Worm (Caenorhabditis elegans) whole organism, young adult: ENCODE results near the gene F18E9.7.

Source experiments
- B0019.2 ChIP-seq: fragments of 200-800 bp; sonication (Bioruptor generic); conservative IDR thresholded peaks from 2 replicates; pipeline ENCODE4 v1.3.6; 2022; ENCODE audit warnings: missing genetic modification reagents, missing genetic modification characterization, missing compliant biosample characterization
- B0261.1 ChIP-seq: sonication (generic microtip); optimal IDR thresholded peaks from 2 replicates; lab custom pipeline; 2016; ENCODE audit warnings: mild to moderate bottlenecking, missing genetic modification characterization, moderate library complexity, missing compliant biosample characterization
- B0336.3 ChIP-seq: fragments of 200-800 bp; sonication (Bioruptor generic); IDR thresholded peaks from 2 replicates; pipeline ENCODE4 v1.3.6; 2022; ENCODE audit warnings: missing genetic modification characterization, missing compliant biosample characterization
- D2030.7 ChIP-seq: fragments of 200-800 bp; sonication (Bioruptor generic); IDR thresholded peaks from 2 replicates; pipeline ENCODE4 v1.3.6; 2022; ENCODE audit warnings: missing genetic modification reagents, missing genetic modification characterization, missing compliant biosample characterization
- F37B4.10 ChIP-seq: fragments of 200-800 bp; sonication (Bioruptor generic); IDR thresholded peaks from 2 replicates; pipeline ENCODE4 v1.3.6; 2022; ENCODE audit warnings: missing genetic modification characterization, missing compliant biosample characterization
- F55B11.4 ChIP-seq: sonication (generic microtip); optimal IDR thresholded peaks from 2 replicates; lab custom pipeline; 2016; ENCODE audit warnings: missing compliant biosample characterization, missing genetic modification characterization, borderline replicate concordance; ENCODE audit not compliant: insufficient read depth
- T07F8.4 ChIP-seq: sonication (generic microtip); optimal IDR thresholded peaks from 2 replicates; lab custom pipeline; 2016; ENCODE audit warnings: mild to moderate bottlenecking, missing genetic modification characterization, moderate library complexity, missing compliant biosample characterization
- T26A5.8 ChIP-seq: sonication (generic microtip); optimal IDR thresholded peaks from 2 replicates; lab custom pipeline; 2016; ENCODE audit warnings: missing genetic modification characterization, missing compliant biosample characterization
- Y53F4B.3 ChIP-seq: fragments of 200-800 bp; sonication (Bioruptor generic); IDR thresholded peaks from 2 replicates; pipeline ENCODE4 v1.3.6; 2022; ENCODE audit warnings: missing genetic modification reagents, missing genetic modification characterization, missing compliant biosample characterization
- Y53G8AR.9 ChIP-seq: fragments of 200-800 bp; sonication (Bioruptor generic); conservative IDR thresholded peaks from 2 replicates; pipeline ENCODE4 v1.3.6; 2022; ENCODE audit warnings: missing genetic modification reagents, missing genetic modification characterization, missing compliant biosample characterization
- Y56A3A.18 ChIP-seq: fragments of 200-800 bp; sonication (Bioruptor generic); IDR thresholded peaks from 2 replicates; pipeline ENCODE4 v1.3.6; 2022; ENCODE audit warnings: missing genetic modification reagents, missing genetic modification characterization, missing compliant biosample characterization
- Y79H2A.3 ChIP-seq: fragments of 200-800 bp; sonication (Bioruptor generic); conservative IDR thresholded peaks from 2 replicates; pipeline ENCODE4 v1.3.6; 2022; ENCODE audit warnings: missing genetic modification reagents, missing genetic modification characterization, missing compliant biosample characterization
- ZK185.1 ChIP-seq: sonication (generic microtip); optimal IDR thresholded peaks from 2 replicates; lab custom pipeline; 2016; ENCODE audit warnings: mild to moderate bottlenecking, missing genetic modification characterization, missing compliant biosample characterization; ENCODE audit not compliant: poor library complexity, severe bottlenecking
- aptf-2 ChIP-seq: fragments of 200-800 bp; sonication (Bioruptor generic); conservative IDR thresholded peaks from 2 replicates; pipeline ENCODE4 v1.3.6; 2022; ENCODE audit warnings: missing genetic modification reagents, missing genetic modification characterization, missing compliant biosample characterization
- aptf-3 ChIP-seq: fragments of 200-800 bp; sonication (Bioruptor generic); IDR thresholded peaks from 2 replicates; pipeline ENCODE4 v1.3.6; 2022; ENCODE audit warnings: missing genetic modification characterization, missing compliant biosample characterization
- attf-3 ChIP-seq: fragments of 200-800 bp; sonication (Bioruptor generic); conservative IDR thresholded peaks from 2 replicates; pipeline ENCODE4 v1.3.6; 2022; ENCODE audit warnings: missing genetic modification reagents, missing genetic modification characterization, missing compliant biosample characterization
- chd-7 ChIP-seq: sonication (generic microtip); optimal IDR thresholded peaks from 2 replicates; lab custom pipeline; 2016; ENCODE audit warnings: mild to moderate bottlenecking, missing genetic modification characterization, moderate library complexity, missing compliant biosample characterization
- dox-1 ChIP-seq: fragments of 200-800 bp; sonication (Bioruptor generic); IDR thresholded peaks from 2 replicates; pipeline ENCODE4 v1.3.6; 2022; ENCODE audit warnings: missing genetic modification reagents, missing genetic modification characterization, missing compliant biosample characterization
- efl-1 ChIP-seq: fragments of 150-350 bp; optimal IDR thresholded peaks from 2 replicates; lab custom pipeline; 2014; ENCODE audit warnings: missing biosample characterization, missing genetic modification reagents, missing genetic modification characterization
- egrh-3 ChIP-seq: fragments of 200-800 bp; sonication (Bioruptor generic); IDR thresholded peaks from 2 replicates; pipeline ENCODE4 v1.3.6; 2022; ENCODE audit warnings: missing genetic modification reagents, missing genetic modification characterization, missing compliant biosample characterization
- gei-17 ChIP-seq: fragments of 200-800 bp; sonication (Bioruptor generic); optimal IDR thresholded peaks from 2 replicates; lab custom pipeline; 2018; ENCODE audit warnings: mild to moderate bottlenecking, missing genetic modification characterization, missing compliant biosample characterization
- him-1 ChIP-seq: sonication (generic microtip); optimal IDR thresholded peaks from 2 replicates; lab custom pipeline; 2016; ENCODE audit warnings: missing genotype, missing genetic modification reagents, missing genetic modification characterization, missing compliant biosample characterization
- hlh-12 ChIP-seq: sonication (generic microtip); optimal IDR thresholded peaks from 2 replicates; lab custom pipeline; 2016; ENCODE audit warnings: missing genetic modification characterization, missing compliant biosample characterization
- hmg-1.2 ChIP-seq: fragments of 200-800 bp; sonication (Bioruptor generic); IDR thresholded peaks from 2 replicates; pipeline ENCODE4 v1.3.6; 2022; ENCODE audit warnings: missing genetic modification reagents, missing genetic modification characterization, missing compliant biosample characterization
- hmg-20 ChIP-seq: fragments of 200-800 bp; sonication (Bioruptor generic); IDR thresholded peaks from 2 replicates; pipeline ENCODE4 v1.3.6; 2022; ENCODE audit warnings: missing genetic modification reagents, missing genetic modification characterization, missing compliant biosample characterization
- hsf-1 ChIP-seq: fragments of 200-800 bp; sonication (Bioruptor generic); IDR thresholded peaks from 2 replicates; pipeline ENCODE4 v1.3.6; 2022; ENCODE audit warnings: missing genetic modification reagents, missing genetic modification characterization, missing compliant biosample characterization
- let-607 ChIP-seq, 2 experiments: fragments of 200-800 bp in 1 of 2; sonication (Bioruptor generic) in 1 of 2; sonication (generic microtip) in 1 of 2; optimal IDR thresholded peaks; 2 replicates each; lab custom pipeline; 2016 to 2018; ENCODE audit warnings: mild to moderate bottlenecking in 2 of 2, missing compliant biosample characterization in 2 of 2, missing genetic modification characterization in 2 of 2, moderate library complexity in 2 of 2, missing genotype in 1 of 2
- lin-40 ChIP-seq: sonication (generic microtip); optimal IDR thresholded peaks from 2 replicates; lab custom pipeline; 2016; ENCODE audit warnings: missing genetic modification characterization, mild to moderate bottlenecking, missing compliant biosample characterization, missing genotype, missing genetic modification reagents
- lin-54 ChIP-seq: fragments of 200-800 bp; sonication (Bioruptor generic); optimal IDR thresholded peaks from 2 replicates; lab custom pipeline; 2018; ENCODE audit warnings: mild to moderate bottlenecking, missing genetic modification characterization, missing compliant biosample characterization
- madf-6 ChIP-seq: fragments of 200-800 bp; sonication (Bioruptor generic); IDR thresholded peaks from 2 replicates; pipeline ENCODE4 v1.3.6; 2022; ENCODE audit warnings: missing genetic modification reagents, missing genetic modification characterization, missing compliant biosample characterization
- madf-8 ChIP-seq: fragments of 200-800 bp; sonication (Bioruptor generic); conservative IDR thresholded peaks from 2 replicates; pipeline ENCODE4 v1.3.6; 2022; ENCODE audit warnings: missing genetic modification reagents, missing genetic modification characterization, missing compliant biosample characterization
- nfya-2 ChIP-seq: fragments of 200-800 bp; sonication (Bioruptor generic); IDR thresholded peaks from 2 replicates; pipeline ENCODE4 v1.3.6; 2022; ENCODE audit warnings: missing genetic modification reagents, missing genetic modification characterization, missing compliant biosample characterization
- nhr-120 ChIP-seq: fragments of 200-800 bp; sonication (Bioruptor generic); IDR thresholded peaks from 2 replicates; pipeline ENCODE4 v1.3.6; 2022; ENCODE audit warnings: missing genetic modification characterization, missing compliant biosample characterization
- nhr-27 ChIP-seq: fragments of 200-800 bp; sonication (Bioruptor generic); optimal IDR thresholded peaks from 2 replicates; lab custom pipeline; 2018; ENCODE audit warnings: mild to moderate bottlenecking, missing genetic modification characterization, moderate library complexity, missing compliant biosample characterization
- nhr-90 ChIP-seq: sonication (generic microtip); optimal IDR thresholded peaks from 2 replicates; lab custom pipeline; 2016; ENCODE audit warnings: missing genotype, mild to moderate bottlenecking, missing genetic modification characterization, missing compliant biosample characterization
- rcor-1 ChIP-seq: fragments of 200-800 bp; sonication (Bioruptor generic); IDR thresholded peaks from 2 replicates; pipeline ENCODE4 v1.3.6; 2022; ENCODE audit warnings: missing genetic modification reagents, missing genetic modification characterization, missing compliant biosample characterization
- rpc-1 ChIP-seq, 2 experiments: fragments of 150-350 bp in 1 of 2; sonication (generic microtip) in 1 of 2; optimal IDR thresholded peaks; 2 replicates each; lab custom pipeline; 2014 to 2018; ENCODE audit warnings: missing biosample characterization in 1 of 2, missing genetic modification characterization in 1 of 2, missing genetic modification reagents in 1 of 2, missing genotype in 1 of 2
- snpc-1.3 ChIP-seq: sonication (generic microtip); optimal IDR thresholded peaks from 2 replicates; lab custom pipeline; 2017; ENCODE audit warnings: missing genetic modification characterization, mild to moderate bottlenecking, missing compliant biosample characterization, antibody characterized with exemption, moderate library complexity, missing genotype, missing genetic modification reagents; ENCODE audit not compliant: insufficient read depth
- snpc-3.4 ChIP-seq: sonication (generic microtip); optimal IDR thresholded peaks from 2 replicates; lab custom pipeline; 2017; ENCODE audit warnings: missing genetic modification characterization, mild to moderate bottlenecking, missing compliant biosample characterization, antibody characterized with exemption, moderate library complexity, missing genotype, missing genetic modification reagents
- sptf-2 ChIP-seq: fragments of 200-800 bp; sonication (Bioruptor generic); optimal IDR thresholded peaks from 2 replicates; lab custom pipeline; 2018; ENCODE audit warnings: mild to moderate bottlenecking, missing genetic modification characterization, missing compliant biosample characterization
- tbp1 ChIP-seq: fragments of 200-800 bp; sonication (Bioruptor generic); optimal IDR thresholded peaks from 2 replicates; lab custom pipeline; 2018; ENCODE audit warnings: mild to moderate bottlenecking, missing genetic modification characterization, missing compliant biosample characterization
- tbx-9 ChIP-seq: sonication (generic microtip); optimal IDR thresholded peaks from 2 replicates; lab custom pipeline; 2016; ENCODE audit warnings: borderline replicate concordance, missing genetic modification characterization, inconsistent platforms, missing compliant biosample characterization
- unc-62 ChIP-seq: fragments of 150-350 bp; optimal IDR thresholded peaks from 2 replicates; lab custom pipeline; 2014; ENCODE audit warnings: missing biosample characterization, missing genetic modification reagents, missing genetic modification characterization
- zfh-2 ChIP-seq: fragments of 200-800 bp; sonication (Bioruptor generic); conservative IDR thresholded peaks from 2 replicates; pipeline ENCODE4 v1.3.6; 2022; ENCODE audit warnings: missing genetic modification reagents, missing genetic modification characterization, missing compliant biosample characterization
- zim-3 ChIP-seq: sonication (generic microtip); optimal IDR thresholded peaks from 2 replicates; lab custom pipeline; 2017; ENCODE audit warnings: mild to moderate bottlenecking, missing genetic modification characterization, moderate library complexity, missing compliant biosample characterization
- ztf-18 ChIP-seq: sonication (generic microtip); optimal IDR thresholded peaks from 2 replicates; lab custom pipeline; 2016; ENCODE audit warnings: missing genotype, mild to moderate bottlenecking, missing genetic modification characterization, missing compliant biosample characterization
- ztf-25 ChIP-seq: fragments of 200-800 bp; sonication (Bioruptor generic); IDR thresholded peaks from 2 replicates; pipeline ENCODE4 v1.3.6; 2022; ENCODE audit warnings: missing genetic modification reagents, missing genetic modification characterization, missing compliant biosample characterization

F18E9.7 gene

DNA sequence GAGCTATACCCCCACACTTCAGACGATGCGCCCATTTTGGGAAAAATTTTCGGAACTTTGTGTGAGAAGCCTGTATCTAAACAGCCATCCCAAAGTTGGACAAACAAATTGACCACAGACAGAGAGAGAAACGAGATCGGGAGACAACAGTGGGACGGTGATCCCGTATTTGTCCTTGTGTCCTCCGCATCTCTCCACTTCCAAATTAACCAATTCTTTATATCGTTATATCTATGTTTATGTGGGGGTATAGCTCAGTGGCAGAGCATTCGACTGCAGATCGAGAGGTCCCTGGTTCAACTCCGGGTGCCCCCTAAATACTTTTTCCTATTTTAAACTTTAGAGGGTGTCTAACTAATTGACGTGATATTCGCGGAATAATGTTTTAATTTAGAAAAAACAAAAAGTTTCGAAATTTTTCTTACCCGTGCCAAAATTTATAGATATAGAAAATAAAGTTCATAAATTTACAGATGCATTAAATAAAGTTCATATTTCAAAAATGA lies 41.2 kb upstream of the F18E9.7 start (continued):
- TF ChIP-seq hsf-1 (GFP tag; lab: Robert Waterston, UW) (peak; percentile 44; the same call in 1 of the 2 replicates), unc-62 (GFP tag; lab: Kevin White, UChicago) (no peak), ztf-18 (peak; percentile 57), hmg-1.2 (GFP tag; lab: Robert Waterston, UW) (peak; percentile 71), chd-7 (tag; lab: Kevin White, UChicago) (peak; percentile 36), hmg-20 (GFP tag; lab: Robert Waterston, UW) (no peak), snpc-1.3 (tag; lab: Kevin White, UChicago) (no peak), aptf-2 (GFP tag; lab: Robert Waterston, UW) (no peak), zim-3 (tag; lab: Kevin White, UChicago) (peak; percentile 81), lin-54 (GFP tag; lab: Kevin White, UChicago) (no peak), tbx-9 (tag; lab: Kevin White, UChicago) (no peak), F55B11.4 (tag; lab: Kevin White, UChicago) (no peak), B0261.1 (peak; percentile 91), egrh-3 (GFP tag; lab: Robert Waterston, UW) (0 out of 2 replicates have a peak, but pooled peaks have one; percentile 18), T26A5.8 (tag; lab: Kevin White, UChicago) (peak; percentile 47), dox-1 (no peak; the same call in 1 of the 2 replicates), aptf-3 (GFP tag; lab: Robert Waterston, UW) (0 out of 2 replicates have a peak, but pooled peaks have one; percentile 25), him-1 (peak; percentile 35), rcor-1 (GFP tag; lab: Robert Waterston, UW) (peak; percentile 35; the same call in 1 of the 2 replicates), Y56A3A.18 (GFP tag; lab: Robert Waterston, UW) (no peak), B0336.3 (GFP tag; lab: Robert Waterston, UW) (no peak), let-607 (tag; optimal IDR thresholded peaks at IDR 0.05; lab: Kevin White, UChicago) (peak in 1 of 2 experiments; percentile 42), ZK185.1 (tag; lab: Kevin White, UChicago) (peak; percentile 64), rpc-1 (optimal IDR thresholded peaks at IDR 0.05; lab: Kevin White, UChicago) (peak; percentile 88), rpc-1 (tag; optimal IDR thresholded peaks at IDR 0.05; lab: Kevin White, UChicago) (peak; percentile 97), Y79H2A.3 (GFP tag; lab: Robert Waterston, UW) (no peak), nfya-2 (GFP tag; lab: Robert Waterston, UW) (no peak), tbp1 (GFP tag; lab: Kevin White, UChicago) (peak; percentile 85), ztf-25 (GFP tag; lab: Robert Waterston, UW) (peak; percentile 69; the same call in 1 of the 2 replicates), madf-6 (GFP tag; lab: Robert Waterston, UW) (no peak), madf-8 (GFP tag; lab: Robert Waterston, UW) (no peak), nhr-120 (0 out of 2 replicates have a peak, but pooled peaks have one; percentile 86), B0019.2 (GFP tag; lab: Robert Waterston, UW) (no peak), sptf-2 (GFP tag; lab: Kevin White, UChicago) (peak; percentile 33), nhr-90 (tag; lab: Kevin White, UChicago) (peak; percentile 70), attf-3 (GFP tag; lab: Robert Waterston, UW) (no peak), efl-1 (GFP tag; lab: Kevin White, UChicago) (no peak), gei-17 (GFP tag; lab: Kevin White, UChicago) (no peak), hlh-12 (peak; percentile 54), snpc-3.4 (tag; lab: Kevin White, UChicago) (peak; percentile 29), nhr-27 (tag; lab: Kevin White, UChicago) (peak; percentile 1), zfh-2 (GFP tag; lab: Robert Waterston, UW) (no peak), D2030.7 (GFP tag; lab: Robert Waterston, UW) (peak; percentile 68), Y53F4B.3 (no peak), Y53G8AR.9 (GFP tag; lab: Robert Waterston, UW) (0 out of 2 replicates have a peak, but pooled peaks have one; percentile 35), T07F8.4 (tag; lab: Kevin White, UChicago) (peak; percentile 62), lin-40 (tag; lab: Kevin White, UChicago) (peak; percentile 16), F37B4.10 (0 out of 2 replicates have a peak, but pooled peaks have one; percentile 6)
